Worm (Caenorhabditis elegans) whole organism, late embryonic: Measurements from ENCODE around the gene bec-1.

ENCODE experiments used
- C38D4.7 ChIP-seq: fragments of 200-800 bp; sonication (Bioruptor generic); optimal IDR thresholded peaks from 2 replicates; lab custom pipeline; 2018; ENCODE audit warnings: mild to moderate bottlenecking, missing genetic modification characterization, moderate library complexity, missing compliant biosample characterization
- F13H6.1 ChIP-seq: sonication (generic microtip); optimal IDR thresholded peaks from 2 replicates; lab custom pipeline; 2016; ENCODE audit warnings: missing genetic modification characterization, missing compliant biosample characterization
- K02D7.2 ChIP-seq: sonication (generic microtip); optimal IDR thresholded peaks from 2 replicates; lab custom pipeline; 2017; ENCODE audit warnings: mild to moderate bottlenecking, missing genetic modification characterization, missing compliant biosample characterization
- K09A11.1 ChIP-seq: sonication (generic microtip); optimal IDR thresholded peaks from 2 replicates; lab custom pipeline; 2017; ENCODE audit warnings: antibody characterized with exemption, mild to moderate bottlenecking, missing genetic modification characterization, missing compliant biosample characterization; ENCODE audit not compliant: insufficient read depth
- T23F11.4 ChIP-seq: fragments of 200-800 bp; sonication (Bioruptor generic); optimal IDR thresholded peaks from 2 replicates; lab custom pipeline; 2018; ENCODE audit warnings: mild to moderate bottlenecking, missing genetic modification characterization, missing compliant biosample characterization
- Y22D7AL.16 ChIP-seq: sonication (generic microtip); optimal IDR thresholded peaks from 2 replicates; lab custom pipeline; 2016; ENCODE audit warnings: missing genetic modification characterization, missing compliant biosample characterization
- ahr-1 ChIP-seq: sonication (generic microtip); optimal IDR thresholded peaks from 2 replicates; lab custom pipeline; 2016; ENCODE audit warnings: missing genetic modification characterization, missing compliant biosample characterization
- ama-1 ChIP-seq: fragments of 150-350 bp; optimal IDR thresholded peaks from 2 replicates; lab custom pipeline; 2014
- ceh-14 ChIP-seq: sonication (generic microtip); optimal IDR thresholded peaks from 2 replicates; lab custom pipeline; 2016; ENCODE audit warnings: missing genotype, missing genetic modification characterization, missing compliant biosample characterization
- ceh-19 ChIP-seq: fragments of 200-800 bp; sonication (Bioruptor generic); optimal IDR thresholded peaks from 2 replicates; lab custom pipeline; 2018; ENCODE audit warnings: mild to moderate bottlenecking, missing genetic modification characterization, missing compliant biosample characterization
- ceh-22 ChIP-seq: sonication (generic microtip); optimal IDR thresholded peaks from 2 replicates; lab custom pipeline; 2017; ENCODE audit warnings: missing biosample characterization, missing genetic modification characterization
- ceh-24 ChIP-seq: sonication (generic microtip); optimal IDR thresholded peaks from 2 replicates; lab custom pipeline; 2016; ENCODE audit warnings: mild to moderate bottlenecking, missing genetic modification characterization, missing compliant biosample characterization
- ceh-31 ChIP-seq: sonication (generic microtip); optimal IDR thresholded peaks from 2 replicates; lab custom pipeline; 2016; ENCODE audit warnings: missing genetic modification characterization, missing compliant biosample characterization
- ceh-34 ChIP-seq: sonication (generic microtip); optimal IDR thresholded peaks from 2 replicates; lab custom pipeline; 2016; ENCODE audit warnings: mild to moderate bottlenecking, missing genetic modification characterization, missing compliant biosample characterization
- ceh-6 ChIP-seq: fragments of 200-800 bp; sonication (Bioruptor generic); optimal IDR thresholded peaks from 2 replicates; lab custom pipeline; 2018; ENCODE audit warnings: mild to moderate bottlenecking, missing genetic modification characterization, missing compliant biosample characterization
- dve-1 ChIP-seq: sonication (generic microtip); optimal IDR thresholded peaks from 2 replicates; lab custom pipeline; 2017; ENCODE audit warnings: antibody characterized with exemption, mild to moderate bottlenecking, missing genetic modification characterization, missing compliant biosample characterization
- elt-2 ChIP-seq: sonication (generic microtip); optimal IDR thresholded peaks from 2 replicates; lab custom pipeline; 2016; ENCODE audit warnings: missing genetic modification reagents, missing genetic modification characterization, missing compliant biosample characterization
- fax-1 ChIP-seq: sonication (generic microtip); optimal IDR thresholded peaks from 2 replicates; lab custom pipeline; 2016; ENCODE audit warnings: missing genotype, missing genetic modification characterization, missing compliant biosample characterization
- fkh-10 ChIP-seq: fragments of 150-350 bp; optimal IDR thresholded peaks from 2 replicates; lab custom pipeline; 2014; ENCODE audit warnings: missing biosample characterization, missing genetic modification reagents, missing genetic modification characterization
- fkh-6 ChIP-seq: sonication (generic microtip); optimal IDR thresholded peaks from 2 replicates; lab custom pipeline; 2016; ENCODE audit warnings: missing genetic modification characterization, missing compliant biosample characterization
- gmeb-2 ChIP-seq: sonication (generic microtip); optimal IDR thresholded peaks from 2 replicates; lab custom pipeline; 2016; ENCODE audit warnings: missing genetic modification characterization, inconsistent platforms, missing compliant biosample characterization
- hlh-13 ChIP-seq: fragments of 200-800 bp; sonication (Bioruptor generic); optimal IDR thresholded peaks from 2 replicates; lab custom pipeline; 2018; ENCODE audit warnings: mild to moderate bottlenecking, missing genetic modification characterization, missing compliant biosample characterization
- hlh-15 ChIP-seq: sonication (generic microtip); optimal IDR thresholded peaks from 2 replicates; lab custom pipeline; 2016; ENCODE audit warnings: missing genetic modification characterization, missing compliant biosample characterization
- hlh-6 ChIP-seq: sonication (generic microtip); optimal IDR thresholded peaks from 2 replicates; lab custom pipeline; 2016; ENCODE audit warnings: missing genotype, missing genetic modification characterization, missing compliant biosample characterization
- lim-6 ChIP-seq: sonication (generic microtip); optimal IDR thresholded peaks from 2 replicates; lab custom pipeline; 2016; ENCODE audit warnings: missing genetic modification characterization, missing compliant biosample characterization
- lin-11 ChIP-seq: fragments of 200-800 bp; sonication (Bioruptor generic); optimal IDR thresholded peaks from 2 replicates; lab custom pipeline; 2018; ENCODE audit warnings: mild to moderate bottlenecking, missing genetic modification characterization, missing compliant biosample characterization
- nhr-11 ChIP-seq: fragments of 150-350 bp; optimal IDR thresholded peaks from 2 replicates; lab custom pipeline; 2014; ENCODE audit warnings: missing biosample characterization, missing genetic modification characterization
- npax-4 ChIP-seq: sonication (generic microtip); optimal IDR thresholded peaks from 2 replicates; lab custom pipeline; 2016; ENCODE audit warnings: missing genetic modification characterization, missing compliant biosample characterization
- odd-2 ChIP-seq: sonication (generic microtip); optimal IDR thresholded peaks from 2 replicates; lab custom pipeline; 2017; ENCODE audit warnings: antibody characterized with exemption, mild to moderate bottlenecking, missing genetic modification characterization, missing compliant biosample characterization
- pag-3 ChIP-seq: sonication (generic microtip); optimal IDR thresholded peaks from 2 replicates; lab custom pipeline; 2016; ENCODE audit warnings: missing compliant biosample characterization, missing genetic modification characterization, borderline replicate concordance
- pat-9 ChIP-seq: fragments of 200-800 bp; sonication (Bioruptor generic); optimal IDR thresholded peaks from 2 replicates; lab custom pipeline; 2018; ENCODE audit warnings: mild to moderate bottlenecking, missing genetic modification characterization, moderate library complexity, missing compliant biosample characterization
- pha-4 ChIP-seq: fragments of 150-350 bp; optimal IDR thresholded peaks from 2 replicates; lab custom pipeline; 2018; ENCODE audit warnings: missing biosample characterization, missing genetic modification reagents, missing genetic modification characterization
- ref-2 ChIP-seq: sonication (generic microtip); optimal IDR thresholded peaks from 2 replicates; lab custom pipeline; 2016; ENCODE audit warnings: missing genetic modification characterization, missing compliant biosample characterization
- sdc-2 ChIP-seq: sonication (generic microtip); optimal IDR thresholded peaks from 2 replicates; lab custom pipeline; 2016; ENCODE audit warnings: missing genotype, missing genetic modification characterization, missing compliant biosample characterization
- sox-2 ChIP-seq: fragments of 200-800 bp; sonication (Bioruptor generic); IDR thresholded peaks from 2 replicates; pipeline ENCODE4 v1.3.6; 2022; ENCODE audit warnings: missing genetic modification reagents, missing genetic modification characterization, missing compliant biosample characterization
- syd-9 ChIP-seq: sonication (generic microtip); optimal IDR thresholded peaks from 2 replicates; lab custom pipeline; 2016; ENCODE audit warnings: mild to moderate bottlenecking, missing genetic modification characterization, moderate library complexity, missing compliant biosample characterization
- tbx-7 ChIP-seq: sonication (generic microtip); optimal IDR thresholded peaks from 2 replicates; lab custom pipeline; 2016; ENCODE audit warnings: missing genotype, missing genetic modification characterization, missing compliant biosample characterization
- ttx-3 ChIP-seq: sonication (generic microtip); optimal IDR thresholded peaks from 2 replicates; lab custom pipeline; 2016; ENCODE audit warnings: missing genetic modification reagents, missing genetic modification characterization, missing compliant biosample characterization
- unc-3 ChIP-seq, 2 experiments: fragments of 200-800 bp in 1 of 2; sonication (Bioruptor generic) in 1 of 2; sonication (generic microtip) in 1 of 2; conservative IDR thresholded peaks in 1 of 2; optimal IDR thresholded peaks in 1 of 2; 2 replicates each; pipeline versions ENCODE4 v1.3.6 to Lab custom; 2016 to 2022; ENCODE audit warnings: missing compliant biosample characterization in 2 of 2, missing genetic modification characterization in 2 of 2, missing genetic modification reagents in 1 of 2
- unc-86 ChIP-seq: sonication (generic microtip); optimal IDR thresholded peaks from 2 replicates; lab custom pipeline; 2016; ENCODE audit warnings: missing genetic modification characterization, missing compliant biosample characterization
- zip-5 ChIP-seq: sonication (generic microtip); optimal IDR thresholded peaks from 2 replicates; lab custom pipeline; 2016; ENCODE audit warnings: missing genetic modification characterization, missing compliant biosample characterization

bec-1 gene

ce11 chrIV:5682547-5683234 lies 18.5 kb upstream of the bec-1 start, which contains the start of the genes C55C3.7 and C55C3.6:
TSS of gene C55C3.7 (minus strand) at chrIV:5682647.
TSS of gene C55C3.6 (plus strand) at chrIV:5683184.
- no peak for TF ChIP-seq ceh-22 (tag; lab: Kevin White, UChicago)
- TF ChIP-seq ttx-3 (tag; lab: Kevin White, UChicago): no peak
- no peak for TF ChIP-seq fkh-6
- TF ChIP-seq ceh-31 (tag; lab: Kevin White, UChicago): no peak
- no peak for TF ChIP-seq tbx-7 (tag; lab: Kevin White, UChicago)
- TF ChIP-seq T23F11.4 (GFP tag; lab: Kevin White, UChicago): no peak
- TF ChIP-seq pat-9 (tag; lab: Kevin White, UChicago): no peak
- TF ChIP-seq zip-5 (tag; lab: Kevin White, UChicago): no peak
- TF ChIP-seq C38D4.7: no peak
- no peak for TF ChIP-seq sox-2 (GFP tag; lab: Robert Waterston, UW)
- TF ChIP-seq pag-3 (tag; lab: Kevin White, UChicago): no peak
- no peak for TF ChIP-seq unc-3 (GFP tag; conservative IDR thresholded peaks at IDR 0.05; lab: Robert Waterston, UW)
- no peak for TF ChIP-seq unc-3 (tag; optimal IDR thresholded peaks at IDR 0.05; lab: Kevin White, UChicago)
- no peak for TF ChIP-seq pha-4 (tag; lab: Kevin White, UChicago)
- TF ChIP-seq lim-6 (tag; lab: Kevin White, UChicago): no peak
- no peak for TF ChIP-seq syd-9
- TF ChIP-seq ceh-34 (tag; lab: Kevin White, UChicago): no peak
- TF ChIP-seq fax-1 (tag; lab: Kevin White, UChicago): no peak
- TF ChIP-seq hlh-6 (tag; lab: Kevin White, UChicago): no peak
- TF ChIP-seq, all 69 proteins: peak for 0

- TF ChIP-seq Y22D7AL.16 (tag; lab: Kevin White, UChicago) (no peak), ceh-24 (no peak), K02D7.2 (tag; lab: Kevin White, UChicago) (no peak), pag-3 (tag; lab: Kevin White, UChicago) (no peak), ama-1 (lab: Kevin White, UChicago) (no peak), dve-1 (tag; lab: Kevin White, UChicago) (no peak), unc-86 (tag; lab: Kevin White, UChicago) (no peak), K09A11.1 (tag; lab: Kevin White, UChicago) (no peak), lin-11 (tag; lab: Kevin White, UChicago) (no peak), sdc-2 (no peak), ahr-1 (tag; lab: Kevin White, UChicago) (no peak), nhr-11 (no peak), ceh-6 (GFP tag; lab: Kevin White, UChicago) (no peak), npax-4 (no peak), ceh-19 (GFP tag; lab: Kevin White, UChicago) (no peak)
- TF ChIP-seq, all 69 proteins: peak for 0
Observed at ce11 chrIV:5678044-5678443, 13.8 kb upstream of the bec-1 start, which contains the start of gene C55C3.4. TSS of gene C55C3.4 (minus strand) at chrIV:5678144.

- TF ChIP-seq Y22D7AL.16 (tag; lab: Kevin White, UChicago) (no peak), pha-4 (tag; lab: Kevin White, UChicago) (no peak), gmeb-2 (tag; lab: Kevin White, UChicago) (no peak), fkh-10 (no peak), ceh-14 (tag; lab: Kevin White, UChicago) (no peak), ref-2 (no peak), hlh-15 (tag; lab: Kevin White, UChicago) (no peak), C38D4.7 (no peak), ceh-24 (no peak), F13H6.1 (no peak), fax-1 (tag; lab: Kevin White, UChicago) (no peak), dve-1 (tag; lab: Kevin White, UChicago) (no peak), hlh-6 (tag; lab: Kevin White, UChicago) (no peak), odd-2 (no peak), lim-6 (tag; lab: Kevin White, UChicago) (no peak), hlh-13 (no peak), ahr-1 (tag; lab: Kevin White, UChicago) (no peak), sdc-2 (no peak), elt-2 (no peak)
Observed at ce11 chrIV:5674435-5674834, 10.2 kb upstream of the bec-1 start, which contains the start of gene srd-5. TSS of gene srd-5 (minus strand) at chrIV:5674535.
